Worm (Caenorhabditis elegans): ENCODE measurements around the gene str-115.

- TF ChIP-seq nhr-232 (tag; optimal IDR thresholded peaks at IDR 0.05) (no peak), sox-2 (GFP tag; IDR thresholded peaks at IDR 0.05) (no peak), unc-86 (tag; optimal IDR thresholded peaks at IDR 0.05) (no peak), ceh-31 (tag; optimal IDR thresholded peaks at IDR 0.05) (no peak), K02D7.2 (tag; optimal IDR thresholded peaks at IDR 0.05) (no peak), nhr-11 (tag; optimal IDR thresholded peaks at IDR 0.05) (no peak), ceh-22 (tag; optimal IDR thresholded peaks at IDR 0.05) (no peak)
These were observed 21.0 kb upstream of the str-115 start, which contains the start of gene mam-4 for ce11 chrV:11247846-11248245.
